Worm (Caenorhabditis elegans): ENCODE data around the gene xnd-1.

xnd-1 gene

DNA sequence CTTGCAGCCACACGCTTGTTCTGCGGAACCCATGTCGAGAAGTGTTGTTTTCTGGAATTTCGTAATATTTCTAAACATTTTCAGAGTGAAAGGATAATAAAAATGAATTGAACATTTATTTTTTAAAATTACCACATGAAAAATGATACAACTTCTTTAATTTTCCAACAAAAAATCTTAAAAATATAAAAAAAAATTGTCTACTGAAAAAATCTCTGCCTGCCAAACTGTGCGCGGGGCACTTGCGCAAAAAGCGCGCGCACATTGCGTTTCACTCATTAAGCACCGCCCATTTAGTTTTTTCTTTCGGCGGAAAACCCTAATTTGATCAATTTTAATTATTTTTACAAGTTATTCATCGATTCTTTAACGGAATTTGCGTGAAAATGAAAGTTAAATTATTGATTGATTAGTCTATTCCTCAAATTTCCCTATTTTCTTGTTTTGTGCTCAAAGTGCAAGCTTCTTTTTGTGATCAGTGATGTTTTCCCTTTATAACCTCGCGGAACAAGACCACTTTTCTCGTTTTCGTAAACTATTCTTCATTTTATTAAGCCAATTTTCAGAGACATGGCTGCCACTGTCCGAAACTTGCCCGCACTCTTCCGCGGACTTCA lies 49.3 kb upstream of the xnd-1 start, which contains the start of the genes nmad-1 and hach-1 (continued):
- TF ChIP-seq tlf-1 (GFP tag; optimal IDR thresholded peaks at IDR 0.05): peak; percentile 38
- TF ChIP-seq efl-1 (GFP tag; optimal IDR thresholded peaks at IDR 0.05): peak; percentile 36
- TF ChIP-seq bed-2 (GFP tag; IDR thresholded peaks at IDR 0.05): no peak
- TF ChIP-seq bed-1 (GFP tag; IDR thresholded peaks at IDR 0.05): no peak
- TF ChIP-seq rcor-1 (GFP tag; IDR thresholded peaks at IDR 0.05): peak; percentile 58
- TF ChIP-seq ceh-58 (GFP tag; IDR thresholded peaks at IDR 0.05): no peak
- peak; percentile 77; the same call in 1 of the 2 replicates for TF ChIP-seq nfyb-1 (GFP tag; IDR thresholded peaks at IDR 0.05)
- TF ChIP-seq hrde-1 (tag; optimal IDR thresholded peaks at IDR 0.05; ENCODE audit: borderline replicate concordance): no peak
- TF ChIP-seq lin-35 (GFP tag; optimal IDR thresholded peaks at IDR 0.05): peak in 2 of 3 experiments; percentile 60 to 75
- TF ChIP-seq T07F8.4 (tag; optimal IDR thresholded peaks at IDR 0.05): no peak
- TF ChIP-seq mes-4 (tag; optimal IDR thresholded peaks at IDR 0.05): no peak
- TF ChIP-seq F49E8.2 (tag; optimal IDR thresholded peaks at IDR 0.05; ENCODE audit: insufficient read depth): no peak
- peak; percentile 45; the same call in 1 of the 2 replicates for TF ChIP-seq C06A6.2 (GFP tag; conservative IDR thresholded peaks at IDR 0.05)
- TF ChIP-seq F37B4.10 (GFP tag; IDR thresholded peaks at IDR 0.05): no peak
- no peak for TF ChIP-seq K12H6.12 (tag; optimal IDR thresholded peaks at IDR 0.05)
- no peak for TF ChIP-seq madf-3 (GFP tag; IDR thresholded peaks at IDR 0.05)
- no peak for TF ChIP-seq F57A8.1 (GFP tag; optimal IDR thresholded peaks at IDR 0.05)
- TF ChIP-seq lsy-27 (tag; optimal IDR thresholded peaks at IDR 0.05; ENCODE audit: borderline replicate concordance, insufficient read depth): no peak
- no peak for TF ChIP-seq C17E4.6 (GFP tag; IDR thresholded peaks at IDR 0.05)
- TF ChIP-seq Y53F4B.3 (GFP tag; IDR thresholded peaks at IDR 0.05): no peak
- TF ChIP-seq let-607 (tag; optimal IDR thresholded peaks at IDR 0.05): peak; percentile 14 to 58
- TF ChIP-seq F22D6.2 (tag; optimal IDR thresholded peaks at IDR 0.05): peak; percentile 6
- no peak for TF ChIP-seq Y79H2A.3 (GFP tag; conservative IDR thresholded peaks at IDR 0.05)
- TF ChIP-seq snpc-1.1 (tag; optimal IDR thresholded peaks at IDR 0.05; ENCODE audit: insufficient read depth): peak; percentile 71
- no peak for TF ChIP-seq let-526 (GFP tag; IDR thresholded peaks at IDR 0.05)
- peak; percentile 42 for TF ChIP-seq ztf-18 (tag; optimal IDR thresholded peaks at IDR 0.05)
- TF ChIP-seq ceh-79 (tag; optimal IDR thresholded peaks at IDR 0.05): no peak
- no peak for TF ChIP-seq F57C9.4 (tag; optimal IDR thresholded peaks at IDR 0.05)
- TF ChIP-seq tbx-9 (tag; optimal IDR thresholded peaks at IDR 0.05; ENCODE audit: borderline replicate concordance): no peak
- no peak for TF ChIP-seq ztf-3 (GFP tag; optimal IDR thresholded peaks at IDR 0.05)
- TF ChIP-seq lin-26 (GFP tag; IDR thresholded peaks at IDR 0.05): 0 out of 2 replicates have a peak, but pooled peaks have one; percentile 41
- peak; percentile 88 for TF ChIP-seq snpc-3.4 (tag; optimal IDR thresholded peaks at IDR 0.05)
- TF ChIP-seq nhr-27 (tag; optimal IDR thresholded peaks at IDR 0.05): no peak
- peak; percentile 37; the same call in 1 of the 2 replicates for TF ChIP-seq madf-8 (GFP tag; conservative IDR thresholded peaks at IDR 0.05)
- no peak for TF ChIP-seq hsf-1 (GFP tag; IDR thresholded peaks at IDR 0.05)
- TF ChIP-seq mel-28 (tag; optimal IDR thresholded peaks at IDR 0.05; ENCODE audit: borderline replicate concordance): no peak
- TF ChIP-seq pha-4 (tag; optimal IDR thresholded peaks at IDR 0.05): no peak
- no peak for TF ChIP-seq mxl-1 (tag; optimal IDR thresholded peaks at IDR 0.05)
- TF ChIP-seq somi-1 (GFP tag; optimal IDR thresholded peaks at IDR 0.05): no peak
- no peak for TF ChIP-seq cebp-1 (GFP tag; IDR thresholded peaks at IDR 0.05)
- TF ChIP-seq cebp-1 (tag; optimal IDR thresholded peaks at IDR 0.05): peak; percentile 83
- TF ChIP-seq xnd-1 (tag; optimal IDR thresholded peaks at IDR 0.05): peak; percentile 27
- TF ChIP-seq lir-1 (GFP tag; conservative IDR thresholded peaks at IDR 0.05): peak; percentile 37; the same call in 1 of the 2 replicates
- TF ChIP-seq hlh-26 (GFP tag; conservative IDR thresholded peaks at IDR 0.05): no peak
- peak; percentile 58 for TF ChIP-seq tbp1 (GFP tag; optimal IDR thresholded peaks at IDR 0.05)
- TF ChIP-seq chd-7 (tag; optimal IDR thresholded peaks at IDR 0.05): no peak
- no peak for TF ChIP-seq cebp-2 (GFP tag; IDR thresholded peaks at IDR 0.05)
